Worm (Caenorhabditis elegans) whole organism, L4/young adult: ENCODE measurements around the gene C17C3.3.
A peak's percentile ranks its signal among the peaks of the same experiment; 100 is the strongest.

ENCODE experiments used
- W03F9.2 ChIP-seq: fragments of 150-350 bp; optimal IDR thresholded peaks from 2 replicates; lab custom pipeline; 2014; ENCODE audit warnings: missing biosample characterization, missing genetic modification characterization
- dao-5 ChIP-seq: sonication (generic microtip); optimal IDR thresholded peaks from 2 replicates; lab custom pipeline; 2016; ENCODE audit warnings: missing genotype, missing genetic modification characterization, moderate library complexity, missing compliant biosample characterization
- him-1 ChIP-seq: sonication (generic microtip); optimal IDR thresholded peaks from 2 replicates; lab custom pipeline; 2016; ENCODE audit warnings: missing genotype, missing genetic modification reagents, missing genetic modification characterization, missing compliant biosample characterization

C17C3.3 gene

ce11 chrII:5554788-5555187, 6.7 kb upstream of the C17C3.3 start:
- TF ChIP-seq dao-5 (tag; lab: Kevin White, UChicago): no peak
- no peak for TF ChIP-seq him-1 (tag; lab: Kevin White, UChicago)
- TF ChIP-seq W03F9.2: no peak

ce11 chrII:5555522-5555921, 6.0 kb upstream of the C17C3.3 start:
- TF ChIP-seq W03F9.2 (no peak), dao-5 (tag; lab: Kevin White, UChicago) (no peak)

- no peak for TF ChIP-seq him-1 (tag; lab: Kevin White, UChicago)
- TF ChIP-seq W03F9.2: no peak
- TF ChIP-seq dao-5 (tag; lab: Kevin White, UChicago): no peak
Observed at ce11 chrII:5556431-5556830, 5.1 kb upstream of the C17C3.3 start, which contains the start of gene ins-11. TSS of gene ins-11 (plus strand) at chrII:5556731.

- TF ChIP-seq dao-5 (tag; lab: Kevin White, UChicago): no peak
- no peak for TF ChIP-seq him-1 (tag; lab: Kevin White, UChicago)
- TF ChIP-seq W03F9.2: no peak
Observed at ce11 chrII:5557134-5557533, 4.4 kb upstream of the C17C3.3 start.

- TF ChIP-seq him-1 (tag; lab: Kevin White, UChicago): no peak
- TF ChIP-seq dao-5 (tag; lab: Kevin White, UChicago): no peak
- TF ChIP-seq W03F9.2: no peak
Observed at ce11 chrII:5565082-5565623, 3.6 kb downstream of the C17C3.3 start.

ce11 chrII:5570272-5570671, 8.7 kb downstream of the C17C3.3 start, which contains the start of the genes C17C3.1 and C17C3.15:
TSS of gene C17C3.1 (plus strand) at chrII:5570572.
TSS of gene C17C3.15 (plus strand) at chrII:5570654.
- TF ChIP-seq him-1 (tag; lab: Kevin White, UChicago) (no peak), W03F9.2 (no peak), dao-5 (tag; lab: Kevin White, UChicago) (no peak)

- TF ChIP-seq W03F9.2: no peak
- no peak for TF ChIP-seq him-1 (tag; lab: Kevin White, UChicago)
- TF ChIP-seq dao-5 (tag; lab: Kevin White, UChicago): no peak
Observed at ce11 chrII:5572082-5572746, 10.7 kb downstream of the C17C3.3 start.

ce11 chrII:5574925-5575324, 13.4 kb downstream of the C17C3.3 start:
- TF ChIP-seq him-1 (tag; lab: Kevin White, UChicago): no peak

ce11 chrII:5577060-5577459, 15.5 kb downstream of the C17C3.3 start:
- TF ChIP-seq W03F9.2 (peak; percentile 59), dao-5 (tag; lab: Kevin White, UChicago) (peak; percentile 28), him-1 (tag; lab: Kevin White, UChicago) (peak; percentile 6)

ce11 chrII:5578035-5578434, 16.5 kb downstream of the C17C3.3 start, which contains the start of gene T25E4.1:
TSS of gene T25E4.1 (plus strand) at chrII:5578335.
- no peak for TF ChIP-seq him-1 (tag; lab: Kevin White, UChicago)
- no peak for TF ChIP-seq W03F9.2
- no peak for TF ChIP-seq dao-5 (tag; lab: Kevin White, UChicago)

ce11 chrII:5578714-5579113, 17.2 kb downstream of the C17C3.3 start:
- no peak for TF ChIP-seq W03F9.2
- no peak for TF ChIP-seq dao-5 (tag; lab: Kevin White, UChicago)
- no peak for TF ChIP-seq him-1 (tag; lab: Kevin White, UChicago)

- TF ChIP-seq him-1 (tag; lab: Kevin White, UChicago) (no peak), dao-5 (tag; lab: Kevin White, UChicago) (no peak), W03F9.2 (no peak)
Observed at ce11 chrII:5579236-5579635, 17.7 kb downstream of the C17C3.3 start.

- TF ChIP-seq W03F9.2 (no peak), dao-5 (tag; lab: Kevin White, UChicago) (no peak), him-1 (tag; lab: Kevin White, UChicago) (no peak)
Observed at ce11 chrII:5582309-5582708, 20.8 kb downstream of the C17C3.3 start, which contains the start of gene T25E4.2. TSS of gene T25E4.2 (minus strand) at chrII:5582409.

- no peak for TF ChIP-seq W03F9.2
- no peak for TF ChIP-seq him-1 (tag; lab: Kevin White, UChicago)
- no peak for TF ChIP-seq dao-5 (tag; lab: Kevin White, UChicago)
Observed at ce11 chrII:5585788-5586187, 24.3 kb downstream of the C17C3.3 start, which contains the start of gene lys-8. TSS of gene lys-8 (plus strand) at chrII:5586178.
